Fruit fly (Drosophila melanogaster) Kc167 (cell line): ENCODE measurements around the gene CG6497.

ENCODE experiments used
- Myc ChIP-seq: fragments of >200 bp; optimal IDR thresholded peaks from 2 replicates; lab custom pipeline; 2017; ENCODE audit warnings: missing external identifiers
- Sin3A ChIP-seq: fragments of >200 bp; optimal IDR thresholded peaks from 2 replicates; lab custom pipeline; 2018; ENCODE audit warnings: missing external identifiers
- h ChIP-seq: fragments of >200 bp; optimal IDR thresholded peaks from 3 replicates; lab custom pipeline; 2018; ENCODE audit warnings: missing external identifiers
- psq ChIP-seq: fragments of >200 bp; optimal IDR thresholded peaks from 2 replicates; lab custom pipeline; 2017; ENCODE audit warnings: missing external identifiers

dm6 chr3L:17242078-17242613 lies 11.6 kb downstream of the CG6497 start, which contains the start of gene Afg3l2:
- no peak for TF ChIP-seq Myc
- no peak for TF ChIP-seq h (lab: Kevin White, UChicago)
- TF ChIP-seq psq (lab: Kevin White, UChicago) = no peak
- TF ChIP-seq Sin3A (lab: Kevin White, UChicago) = no peak
